Worm (Caenorhabditis elegans) whole organism, early embryonic: ENCODE results near the gene ztf-8.

Source experiments
- aly-1 ChIP-seq: sonication (generic microtip); optimal IDR thresholded peaks from 2 replicates; lab custom pipeline; 2016; ENCODE audit warnings: missing genetic modification characterization, missing compliant biosample characterization
- ama-1 ChIP-seq: fragments of 150-350 bp; optimal IDR thresholded peaks from 2 replicates; lab custom pipeline; 2014
- ceh-13 ChIP-seq: fragments of 200-800 bp; sonication (Bioruptor generic); optimal IDR thresholded peaks from 2 replicates; lab custom pipeline; 2018; ENCODE audit warnings: mild to moderate bottlenecking, missing genetic modification characterization, missing compliant biosample characterization
- ceh-36 ChIP-seq: sonication (generic microtip); optimal IDR thresholded peaks from 2 replicates; lab custom pipeline; 2016; ENCODE audit warnings: missing genetic modification characterization, inconsistent platforms, missing compliant biosample characterization
- ets-7 ChIP-seq: sonication (generic microtip); optimal IDR thresholded peaks from 2 replicates; lab custom pipeline; 2016; ENCODE audit warnings: missing genotype, missing genetic modification characterization, missing compliant biosample characterization
- flt-1 ChIP-seq: fragments of 200-800 bp; sonication (Bioruptor generic); IDR thresholded peaks from 2 replicates; pipeline ENCODE4 v1.3.6; 2022; ENCODE audit warnings: missing genetic modification characterization, missing compliant biosample characterization
- hmg-4 ChIP-seq: fragments of 200-800 bp; sonication (Bioruptor generic); optimal IDR thresholded peaks from 2 replicates; lab custom pipeline; 2018; ENCODE audit warnings: mild to moderate bottlenecking, missing genetic modification characterization, missing compliant biosample characterization
- hnd-1 ChIP-seq: sonication (generic microtip); optimal IDR thresholded peaks from 2 replicates; lab custom pipeline; 2016; ENCODE audit warnings: missing genetic modification characterization, missing compliant biosample characterization
- sea-1 ChIP-seq: fragments of 200-800 bp; sonication (Bioruptor generic); conservative IDR thresholded peaks from 2 replicates; pipeline ENCODE4 v1.3.6; 2022; ENCODE audit warnings: missing genetic modification characterization, missing compliant biosample characterization
- tbx-11 ChIP-seq: fragments of 200-800 bp; sonication (Bioruptor generic); IDR thresholded peaks from 2 replicates; pipeline ENCODE4 v1.3.6; 2022; ENCODE audit warnings: missing genetic modification characterization, missing compliant biosample characterization

ce11 chrIII:5308278-5308677 is 35.0 kb upstream of the ztf-8 start, which contains the start of gene mog-3:
- no peak for TF ChIP-seq sea-1 (GFP tag; lab: Robert Waterston, UW)
- TF ChIP-seq hmg-4 (GFP tag; lab: Kevin White, UChicago): no peak
- no peak for TF ChIP-seq ama-1
- TF ChIP-seq ets-7: peak; percentile 4
- no peak for TF ChIP-seq ceh-36 (tag; lab: Kevin White, UChicago)
- TF ChIP-seq flt-1 (GFP tag; lab: Robert Waterston, UW): 0 out of 2 replicates have a peak, but pooled peaks have one; percentile 37
- TF ChIP-seq ceh-13 (GFP tag; lab: Kevin White, UChicago): no peak
- TF ChIP-seq tbx-11 (GFP tag; lab: Robert Waterston, UW): peak; percentile 22; the same call in 1 of the 2 replicates
- TF ChIP-seq hnd-1 (tag; lab: Kevin White, UChicago): no peak
- no peak for TF ChIP-seq aly-1 (tag; lab: Kevin White, UChicago)
